Fruit fly (Drosophila melanogaster) whole organism, embryonic: ENCODE results near the gene Tsp5D.
A peak's percentile ranks its signal among the peaks of the same experiment; 100 is the strongest.

Experiments
- Awh ChIP-seq: fragments of 200-800 bp; sonication (Bioruptor generic); IDR thresholded peaks from 2 replicates; pipeline ENCODE4, ENCODE4 v1.3.6; 2022; ENCODE audit warnings: missing biosample characterization, missing genetic modification characterization
- Bdp1 ChIP-seq: fragments of 200-800 bp; sonication (Bioruptor generic); optimal IDR thresholded peaks from 3 replicates; lab custom pipeline; 2016; ENCODE audit warnings: missing biosample characterization, missing genetic modification characterization
- CG1024 ChIP-seq: fragments of 200-800 bp; sonication (Bioruptor generic); IDR thresholded peaks from 2 replicates; pipeline ENCODE4 v1.3.6; 2022; ENCODE audit warnings: missing biosample characterization, missing genetic modification characterization
- CG12391 ChIP-seq: fragments of 200-800 bp; sonication (Bioruptor generic); optimal IDR thresholded peaks from 3 replicates; lab custom pipeline; 2018; ENCODE audit warnings: missing biosample characterization, mild to moderate bottlenecking, missing genetic modification characterization, moderate library complexity
- CG14667 ChIP-seq: fragments of 200-800 bp; sonication (Bioruptor generic); IDR thresholded peaks from 2 replicates; pipeline ENCODE4 v1.3.6; 2022; ENCODE audit warnings: missing biosample characterization, missing genetic modification characterization
- CG14860 ChIP-seq: fragments of 200-800 bp; sonication (Bioruptor generic); IDR thresholded peaks from 3 replicates; pipeline ENCODE4 v1.3.6; 2022; ENCODE audit warnings: missing biosample characterization, missing genetic modification characterization; ENCODE audit not compliant: partially characterized antibody
- CG15479 ChIP-seq: fragments of 200-800 bp; sonication (Bioruptor generic); optimal IDR thresholded peaks from 3 replicates; lab custom pipeline; 2019; ENCODE audit warnings: missing biosample characterization, mild to moderate bottlenecking, missing genetic modification characterization, moderate library complexity
- CG17328 ChIP-seq: fragments of 200-800 bp; sonication (Bioruptor generic); IDR thresholded peaks from 2 replicates; pipeline ENCODE4 v1.3.6; 2022; ENCODE audit warnings: missing biosample characterization, missing genetic modification characterization
- CG17912 ChIP-seq: fragments of 200-800 bp; sonication (Bioruptor generic); optimal IDR thresholded peaks from 2 replicates; lab custom pipeline; 2018; ENCODE audit warnings: missing biosample characterization, mild to moderate bottlenecking, missing genetic modification characterization
- CG31224 ChIP-seq: fragments of 200-800 bp; sonication (Bioruptor generic); IDR thresholded peaks from 2 replicates; pipeline ENCODE4 v1.3.6; 2022; ENCODE audit warnings: missing biosample characterization, missing genetic modification characterization
- CG31365 ChIP-seq: fragments of 200-800 bp; sonication (Bioruptor generic); optimal IDR thresholded peaks from 2 replicates; lab custom pipeline; 2018; ENCODE audit warnings: missing biosample characterization, mild to moderate bottlenecking, missing genetic modification characterization
- CG31441 ChIP-seq: fragments of 200-800 bp; sonication (Bioruptor generic); IDR thresholded peaks from 2 replicates; pipeline ENCODE4 v1.3.6; 2022; ENCODE audit warnings: missing biosample characterization, missing genetic modification characterization
- CG34224 ChIP-seq: fragments of 200-800 bp; sonication (Bioruptor generic); IDR thresholded peaks from 3 replicates; pipeline ENCODE4 v1.3.6; 2022; ENCODE audit warnings: missing biosample characterization, missing genetic modification characterization; ENCODE audit not compliant: partially characterized antibody
- CG3847 ChIP-seq: fragments of 200-800 bp; sonication (Bioruptor generic); IDR thresholded peaks from 2 replicates; pipeline ENCODE4 v1.3.6; 2022; ENCODE audit warnings: missing biosample characterization, missing genetic modification characterization
- CG4282 ChIP-seq: fragments of 200-800 bp; sonication (Bioruptor generic); optimal IDR thresholded peaks from 2 replicates; lab custom pipeline; 2016; ENCODE audit warnings: missing biosample characterization, missing genetic modification characterization
- CG4404 ChIP-seq: fragments of 200-800 bp; sonication (Bioruptor generic); IDR thresholded peaks from 2 replicates; pipeline ENCODE4 v1.3.6; 2022; ENCODE audit warnings: missing biosample characterization, missing genetic modification characterization
- CG4730 ChIP-seq: fragments of 200-800 bp; sonication (Bioruptor generic); IDR thresholded peaks from 2 replicates; pipeline ENCODE4 v1.3.6; 2022; ENCODE audit warnings: missing biosample characterization, missing genetic modification characterization
- CG7556 ChIP-seq: fragments of 200-800 bp; sonication (Bioruptor generic); optimal IDR thresholded peaks from 2 replicates; lab custom pipeline; 2017; ENCODE audit warnings: missing biosample characterization, mild to moderate bottlenecking, missing genetic modification characterization
- CG8359 ChIP-seq: fragments of 200-800 bp; sonication (Bioruptor generic); optimal IDR thresholded peaks from 2 replicates; lab custom pipeline; 2017; ENCODE audit warnings: missing biosample characterization, mild to moderate bottlenecking, missing genetic modification characterization, borderline replicate concordance
- Dad ChIP-seq: fragments of 200-800 bp; sonication (Bioruptor generic); optimal IDR thresholded peaks from 3 replicates; lab custom pipeline; 2016; ENCODE audit warnings: missing biosample characterization, missing genetic modification characterization
- E2f1 ChIP-seq: fragments of 200-800 bp; sonication (Bioruptor generic); IDR thresholded peaks from 2 replicates; pipeline ENCODE4 v1.3.6; 2022; ENCODE audit warnings: missing biosample characterization, missing genetic modification characterization
- Elba2 ChIP-seq: fragments of 200-800 bp; sonication (Bioruptor generic); optimal IDR thresholded peaks from 3 replicates; lab custom pipeline; 2016; ENCODE audit warnings: missing biosample characterization, missing genetic modification characterization
- HHEX ChIP-seq: fragments of 200-800 bp; sonication (Bioruptor generic); optimal IDR thresholded peaks from 3 replicates; lab custom pipeline; 2017; ENCODE audit warnings: missing biosample characterization, mild to moderate bottlenecking, missing genetic modification characterization, missing genetic modification reagents
- HLH54F ChIP-seq: fragments of 200-800 bp; sonication (Bioruptor generic); optimal IDR thresholded peaks from 3 replicates; lab custom pipeline; 2016; ENCODE audit warnings: missing biosample characterization, missing genetic modification characterization
- HmgZ ChIP-seq: fragments of 200-800 bp; sonication (Bioruptor generic); optimal IDR thresholded peaks from 2 replicates; lab custom pipeline; 2018; ENCODE audit warnings: missing biosample characterization, mild to moderate bottlenecking, missing genetic modification characterization
- Hmx ChIP-seq: fragments of 200-800 bp; sonication (Bioruptor generic); optimal IDR thresholded peaks from 2 replicates; lab custom pipeline; 2016; ENCODE audit warnings: missing biosample characterization, missing genetic modification characterization
- Hr78 ChIP-seq, 2 experiments: fragments of 200-800 bp in 1 of 2; fragments of >200 bp in 1 of 2; sonication (Bioruptor generic) in 1 of 2; optimal IDR thresholded peaks; 2 replicates each; lab custom pipeline; 2017 to 2019; ENCODE audit warnings: missing biosample characterization in 2 of 2, missing genetic modification characterization in 2 of 2, mild to moderate bottlenecking in 1 of 2, moderate library complexity in 1 of 2
- Hsf ChIP-seq: fragments of 200-800 bp; sonication (Bioruptor generic); optimal IDR thresholded peaks from 3 replicates; lab custom pipeline; 2016; ENCODE audit warnings: missing biosample characterization, missing genetic modification characterization
- Oaz ChIP-seq: fragments of 200-800 bp; sonication (Bioruptor generic); IDR thresholded peaks from 2 replicates; pipeline ENCODE4 v1.3.6; 2022; ENCODE audit warnings: missing biosample characterization, missing genetic modification characterization
- Pdp1 ChIP-seq, 2 experiments: fragments of 200-800 bp; sonication (Bioruptor generic); optimal IDR thresholded peaks; 3 replicates each; lab custom pipeline; 2016; ENCODE audit warnings: missing biosample characterization in 2 of 2, missing genetic modification characterization in 2 of 2, mild to moderate bottlenecking in 1 of 2, moderate library complexity in 1 of 2
- Vsx1 ChIP-seq: fragments of 200-800 bp; sonication (Bioruptor generic); optimal IDR thresholded peaks from 2 replicates; lab custom pipeline; 2017; ENCODE audit warnings: missing biosample characterization, mild to moderate bottlenecking, missing genetic modification characterization, missing genetic modification reagents
- ato ChIP-seq: fragments of 200-800 bp; sonication (Bioruptor generic); IDR thresholded peaks from 2 replicates; pipeline ENCODE4 v1.3.6; 2022; ENCODE audit warnings: missing biosample characterization, missing genetic modification characterization; ENCODE audit not compliant: partially characterized antibody
- bcd ChIP-seq: fragments of 200-800 bp; sonication (Bioruptor generic); optimal IDR thresholded peaks from 2 replicates; lab custom pipeline; 2017; ENCODE audit warnings: missing biosample characterization, mild to moderate bottlenecking, missing genetic modification characterization
- dimm ChIP-seq: fragments of 200-800 bp; sonication (Bioruptor generic); IDR thresholded peaks from 2 replicates; pipeline ENCODE4 v1.3.6; 2022; ENCODE audit warnings: missing biosample characterization, missing genetic modification characterization
- grn ChIP-seq: fragments of 200-800 bp; sonication (Bioruptor generic); optimal IDR thresholded peaks from 3 replicates; lab custom pipeline; 2017; ENCODE audit warnings: missing biosample characterization, missing genetic modification characterization
- gsb ChIP-seq: fragments of 200-800 bp; sonication (Bioruptor generic); IDR thresholded peaks from 2 replicates; pipeline ENCODE4 v1.3.6; 2022; ENCODE audit warnings: missing biosample characterization, missing genetic modification characterization
- ham ChIP-seq: fragments of 200-800 bp; sonication (Bioruptor generic); IDR thresholded peaks from 2 replicates; pipeline ENCODE4 v1.3.6; 2022; ENCODE audit warnings: missing biosample characterization, missing genetic modification characterization
- hbn ChIP-seq: fragments of 200-800 bp; sonication (Bioruptor generic); IDR thresholded peaks from 2 replicates; pipeline ENCODE4 v1.3.6; 2022; ENCODE audit warnings: missing biosample characterization, missing genetic modification characterization; ENCODE audit not compliant: partially characterized antibody
- hkb ChIP-seq, 2 experiments: fragments of 200-800 bp in 1 of 2; fragments of >200 bp in 1 of 2; sonication (Bioruptor generic) in 1 of 2; IDR thresholded peaks in 1 of 2; optimal IDR thresholded peaks in 1 of 2; 2 replicates each; pipeline versions ENCODE4 v1.3.6 to Lab custom; 2017 to 2022; ENCODE audit warnings: missing biosample characterization in 1 of 2, missing genetic modification characterization in 1 of 2
- inv ChIP-seq: fragments of 200-800 bp; sonication (Bioruptor generic); IDR thresholded peaks from 2 replicates; pipeline ENCODE4 v1.3.6; 2022; ENCODE audit warnings: missing biosample characterization, missing genetic modification characterization; ENCODE audit not compliant: partially characterized antibody
- kah ChIP-seq: fragments of 200-800 bp; sonication (Bioruptor generic); optimal IDR thresholded peaks from 2 replicates; lab custom pipeline; 2018; ENCODE audit warnings: missing biosample characterization, mild to moderate bottlenecking, missing genetic modification characterization
- mam ChIP-seq: fragments of 200-800 bp; sonication (Bioruptor generic); optimal IDR thresholded peaks from 3 replicates; lab custom pipeline; 2016; ENCODE audit warnings: missing biosample characterization, missing genetic modification characterization
- scrt ChIP-seq: fragments of 200-800 bp; sonication (Bioruptor generic); optimal IDR thresholded peaks from 2 replicates; lab custom pipeline; 2018; ENCODE audit warnings: missing biosample characterization, mild to moderate bottlenecking, missing genetic modification characterization, moderate library complexity
- sisA ChIP-seq: fragments of 200-800 bp; sonication (Bioruptor generic); IDR thresholded peaks from 2 replicates; pipeline ENCODE4 v1.3.6; 2022; ENCODE audit warnings: missing biosample characterization, missing genetic modification characterization
- slp2 ChIP-seq: fragments of 200-800 bp; sonication (Bioruptor generic); optimal IDR thresholded peaks from 2 replicates; lab custom pipeline; 2016; ENCODE audit warnings: missing biosample characterization, missing genetic modification characterization
- so ChIP-seq: fragments of 200-800 bp; sonication (Bioruptor generic); IDR thresholded peaks from 3 replicates; pipeline ENCODE4 v1.3.6; 2022; ENCODE audit warnings: missing biosample characterization, missing genetic modification characterization
- toy ChIP-seq: fragments of 200-800 bp; sonication (Bioruptor generic); IDR thresholded peaks from 2 replicates; pipeline ENCODE4 v1.3.6; 2022; ENCODE audit warnings: missing biosample characterization, missing genetic modification characterization
- wdn ChIP-seq: fragments of 200-800 bp; sonication (Bioruptor generic); IDR thresholded peaks from 2 replicates; pipeline ENCODE4 v1.3.6; 2022; ENCODE audit warnings: missing biosample characterization, missing genetic modification characterization
- wek ChIP-seq: fragments of 200-800 bp; sonication (Bioruptor generic); optimal IDR thresholded peaks from 3 replicates; lab custom pipeline; 2018; ENCODE audit warnings: missing biosample characterization, mild to moderate bottlenecking, missing genetic modification characterization, moderate library complexity

The Tsp5D gene

dm6 chrX:6037180-6037946 lies 37.3 kb downstream of the Tsp5D start, which contains the start of the genes rux and MCTS1:
Gene rux, minus strand, starts transcription at chrX:6037800.
Gene MCTS1, plus strand, starts transcription at chrX:6037892.
- TF ChIP-seq CG31365 (tag; lab: Kevin White, UChicago), result no peak
- TF ChIP-seq so (GFP tag; lab: Robert Waterston, UW), result no peak
- TF ChIP-seq Pdp1 (GFP tag; optimal IDR thresholded peaks at IDR 0.05; lab: Kevin White, UChicago), result peak; percentile 29 to 53
- no peak for TF ChIP-seq wek (GFP tag; lab: Kevin White, UChicago)
- TF ChIP-seq CG1024 (GFP tag; lab: Robert Waterston, UW), result no peak
- peak; percentile 82 for TF ChIP-seq CG34224 (GFP tag; lab: Robert Waterston, UW)
- TF ChIP-seq HHEX (GFP tag; lab: Kevin White, UChicago), result no peak
- peak; percentile 43 for TF ChIP-seq Dad (GFP tag; lab: Kevin White, UChicago)
- TF ChIP-seq Hr78 (GFP tag; optimal IDR thresholded peaks at IDR 0.05; lab: Kevin White, UChicago), result peak; percentile 64 to 100
- no peak for TF ChIP-seq CG31224
- no peak for TF ChIP-seq CG15479 (GFP tag; lab: Kevin White, UChicago)
- TF ChIP-seq dimm (GFP tag; lab: Robert Waterston, UW), result no peak
- TF ChIP-seq Hsf (GFP tag; lab: Kevin White, UChicago), result no peak
- no peak for TF ChIP-seq Oaz (GFP tag; lab: Robert Waterston, UW)
- peak; percentile 20 for TF ChIP-seq slp2 (GFP tag; lab: Kevin White, UChicago)
- peak; percentile 39 for TF ChIP-seq HLH54F (GFP tag; lab: Kevin White, UChicago)
- TF ChIP-seq CG3847 (GFP tag; lab: Robert Waterston, UW), result peak; percentile 71
- TF ChIP-seq scrt (GFP tag; lab: Kevin White, UChicago), result no peak
- 0 out of 2 replicates have a peak, but pooled peaks have one; percentile 48 for TF ChIP-seq CG31441
- TF ChIP-seq hkb (optimal IDR thresholded peaks at IDR 0.05; lab: Kevin White, UChicago), result no peak
- no peak for TF ChIP-seq hkb (GFP tag; IDR thresholded peaks at IDR 0.05; lab: Robert Waterston, UW)
- 0 out of 2 replicates have a peak, but pooled peaks have one; percentile 7 for TF ChIP-seq CG17328 (GFP tag; lab: Robert Waterston, UW)
- TF ChIP-seq CG4282, result no peak
- TF ChIP-seq CG7556 (GFP tag; lab: Kevin White, UChicago), result peak; percentile 6
- TF ChIP-seq E2f1 (GFP tag; lab: Robert Waterston, UW), result no peak
- TF ChIP-seq sisA (GFP tag; lab: Robert Waterston, UW), result peak; percentile 54; the same call in 1 of the 2 replicates
- no peak for TF ChIP-seq CG14667
- TF ChIP-seq CG8359 (GFP tag; lab: Kevin White, UChicago), result no peak
- TF ChIP-seq CG12391 (tag; lab: Kevin White, UChicago), result peak; percentile 50
- TF ChIP-seq Bdp1 (GFP tag; lab: Kevin White, UChicago), result no peak
- no peak for TF ChIP-seq toy
- TF ChIP-seq HmgZ (tag; lab: Kevin White, UChicago), result peak; percentile 28
- no peak for TF ChIP-seq CG17912
- TF ChIP-seq ham, result no peak
- peak; percentile 87 for TF ChIP-seq hbn (GFP tag; lab: Robert Waterston, UW)
- TF ChIP-seq CG14860, result peak; percentile 91
- TF ChIP-seq Vsx1 (GFP tag; lab: Kevin White, UChicago), result no peak
- no peak for TF ChIP-seq Awh (GFP tag; lab: Robert Waterston, UW)
- no peak for TF ChIP-seq wdn (GFP tag; lab: Robert Waterston, UW)
- no peak for TF ChIP-seq grn (GFP tag; lab: Kevin White, UChicago)
- no peak for TF ChIP-seq gsb (GFP tag; lab: Robert Waterston, UW)
- TF ChIP-seq bcd (GFP tag; lab: Kevin White, UChicago), result peak; percentile 31
- peak; percentile 49 for TF ChIP-seq mam
- TF ChIP-seq kah (GFP tag; lab: Kevin White, UChicago), result no peak
- TF ChIP-seq CG4730, result no peak
- peak; percentile 89 for TF ChIP-seq inv (GFP tag; lab: Robert Waterston, UW)
- TF ChIP-seq ato, result peak; percentile 86
- TF ChIP-seq CG4404 (GFP tag; lab: Robert Waterston, UW), result peak; percentile 37
- TF ChIP-seq Hmx (GFP tag; lab: Kevin White, UChicago), result no peak
- no peak for TF ChIP-seq Elba2
